Fruit fly (Drosophila melanogaster) ovary, adult (tissue): ENCODE data around the gene CG6409.

Source experiments
- CG17801 ChIP-seq: fragments of 200-800 bp; optimal IDR thresholded peaks from 2 replicates; lab custom pipeline; 2019; ENCODE audit warnings: missing biosample characterization, mild to moderate bottlenecking, missing genetic modification characterization, moderate library complexity; ENCODE audit not compliant: partially characterized antibody

CG6409 gene

DNA sequence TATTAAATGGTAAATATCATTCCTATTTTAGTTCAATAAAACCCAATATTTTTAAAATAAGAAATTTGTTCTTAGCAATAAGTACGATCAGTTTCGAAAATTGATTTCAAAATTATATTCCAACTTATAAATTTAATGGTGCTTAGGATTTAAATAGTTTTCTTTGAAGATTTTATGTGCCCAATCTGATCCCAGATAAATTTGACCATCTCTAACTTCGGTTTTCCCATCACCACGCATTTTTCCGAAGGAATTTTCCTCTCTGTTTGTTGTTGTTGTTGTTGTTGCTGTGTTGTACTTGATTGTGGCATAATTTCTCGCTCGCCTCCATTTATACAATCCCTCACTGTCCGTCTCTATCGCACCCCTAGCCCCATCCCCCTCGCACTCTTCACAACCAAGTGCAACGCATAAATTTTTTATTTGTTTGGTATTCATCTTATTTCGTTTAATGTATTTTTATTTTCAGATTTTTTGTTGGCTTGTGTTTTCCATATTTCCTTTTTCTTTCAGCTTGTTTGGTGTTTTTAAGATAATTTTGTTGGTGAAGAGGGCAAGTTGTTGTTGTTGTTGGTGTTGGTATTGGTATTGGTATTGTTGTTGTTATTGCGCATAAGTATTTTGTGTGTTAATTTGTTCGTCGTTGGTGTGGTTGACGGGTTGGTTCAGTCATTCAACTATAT lies 32.4 kb downstream of the CG6409 start:
- TF ChIP-seq CG17801 (GFP tag; lab: Kevin White, UChicago) = no peak

DNA sequence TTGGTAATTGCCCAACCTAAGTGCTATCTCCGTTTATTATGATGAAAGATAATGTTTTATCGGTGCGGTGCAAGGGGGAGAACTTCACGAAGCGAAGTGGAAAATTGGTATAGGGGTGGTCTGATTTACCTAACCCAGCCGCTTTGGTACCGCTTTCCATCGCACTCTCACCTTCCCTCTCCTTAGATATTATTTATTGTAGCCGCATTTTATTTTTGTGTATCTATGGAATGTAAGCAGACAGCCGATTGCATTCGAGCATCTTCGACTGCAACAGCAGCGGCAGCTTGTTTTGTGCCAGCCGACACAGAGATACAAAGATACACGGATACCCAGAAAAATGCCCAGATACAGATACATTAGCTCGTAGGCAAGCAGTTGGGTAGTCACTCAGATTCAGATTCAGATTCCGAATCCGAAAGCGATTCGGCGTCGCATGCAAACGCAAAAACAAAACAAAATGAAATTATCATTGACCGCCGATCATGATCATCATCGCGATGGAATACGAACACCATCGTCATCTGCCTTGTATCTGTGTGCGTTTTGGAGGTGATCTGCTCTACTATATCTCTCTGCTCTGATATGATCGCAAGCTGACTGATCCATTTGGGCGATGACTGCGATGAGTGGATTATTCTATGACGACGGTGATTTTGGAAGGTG lies 33.3 kb downstream of the CG6409 start:
- TF ChIP-seq CG17801 (GFP tag; lab: Kevin White, UChicago) = no peak

DNA sequence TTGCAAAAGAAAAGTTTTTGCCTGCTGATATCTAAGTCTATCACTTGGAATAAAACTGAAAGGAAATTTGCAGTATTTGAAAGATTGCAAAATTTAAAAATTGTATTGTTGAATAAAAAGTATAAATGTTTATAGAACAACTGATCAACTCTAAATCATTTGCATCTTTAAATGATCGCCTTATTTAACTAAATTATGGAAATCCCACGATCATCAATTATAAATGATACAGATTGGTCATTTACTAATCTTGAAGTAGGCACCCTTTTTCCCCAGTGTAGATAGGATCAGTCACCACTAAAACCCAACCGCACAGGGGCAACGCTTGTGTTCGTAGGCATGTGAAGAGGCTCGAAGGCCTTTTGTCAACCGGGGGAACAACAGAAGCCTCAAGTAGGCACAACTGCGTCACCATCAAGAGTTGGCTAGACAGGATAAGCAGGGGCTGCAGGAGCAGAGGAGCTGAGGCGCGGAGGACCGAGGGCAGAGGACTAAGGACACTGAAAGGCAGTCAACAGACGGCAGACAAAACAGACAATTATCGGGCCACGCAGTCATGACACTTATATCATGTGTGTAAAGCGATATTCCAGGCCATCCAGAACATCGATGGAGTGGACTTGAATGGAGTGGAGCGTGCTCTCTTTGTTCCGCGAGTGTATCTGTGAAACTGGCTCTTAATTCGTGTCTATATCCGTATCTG lies 34.2 kb downstream of the CG6409 start:
- no peak for TF ChIP-seq CG17801 (GFP tag; lab: Kevin White, UChicago)

DNA sequence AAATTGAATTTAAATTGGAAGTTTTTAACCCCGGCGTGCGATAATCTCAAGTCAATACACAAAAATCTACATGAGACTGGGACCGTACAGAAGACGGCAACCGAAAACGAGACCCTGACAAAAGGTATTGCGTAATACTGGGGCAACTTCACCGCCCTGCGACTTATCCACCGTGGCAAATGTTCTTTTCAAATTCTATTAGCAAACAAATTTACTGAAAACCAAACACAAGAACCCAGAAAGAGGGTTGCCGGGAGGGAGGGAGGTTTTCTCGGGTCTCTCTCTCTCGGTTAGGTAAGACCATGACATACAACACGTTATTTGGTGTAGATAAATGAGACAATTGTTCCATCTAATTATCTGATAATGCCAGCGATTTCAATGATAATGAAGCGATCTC lies 36.4 kb downstream of the CG6409 start:
- no peak for TF ChIP-seq CG17801 (GFP tag; lab: Kevin White, UChicago)

DNA sequence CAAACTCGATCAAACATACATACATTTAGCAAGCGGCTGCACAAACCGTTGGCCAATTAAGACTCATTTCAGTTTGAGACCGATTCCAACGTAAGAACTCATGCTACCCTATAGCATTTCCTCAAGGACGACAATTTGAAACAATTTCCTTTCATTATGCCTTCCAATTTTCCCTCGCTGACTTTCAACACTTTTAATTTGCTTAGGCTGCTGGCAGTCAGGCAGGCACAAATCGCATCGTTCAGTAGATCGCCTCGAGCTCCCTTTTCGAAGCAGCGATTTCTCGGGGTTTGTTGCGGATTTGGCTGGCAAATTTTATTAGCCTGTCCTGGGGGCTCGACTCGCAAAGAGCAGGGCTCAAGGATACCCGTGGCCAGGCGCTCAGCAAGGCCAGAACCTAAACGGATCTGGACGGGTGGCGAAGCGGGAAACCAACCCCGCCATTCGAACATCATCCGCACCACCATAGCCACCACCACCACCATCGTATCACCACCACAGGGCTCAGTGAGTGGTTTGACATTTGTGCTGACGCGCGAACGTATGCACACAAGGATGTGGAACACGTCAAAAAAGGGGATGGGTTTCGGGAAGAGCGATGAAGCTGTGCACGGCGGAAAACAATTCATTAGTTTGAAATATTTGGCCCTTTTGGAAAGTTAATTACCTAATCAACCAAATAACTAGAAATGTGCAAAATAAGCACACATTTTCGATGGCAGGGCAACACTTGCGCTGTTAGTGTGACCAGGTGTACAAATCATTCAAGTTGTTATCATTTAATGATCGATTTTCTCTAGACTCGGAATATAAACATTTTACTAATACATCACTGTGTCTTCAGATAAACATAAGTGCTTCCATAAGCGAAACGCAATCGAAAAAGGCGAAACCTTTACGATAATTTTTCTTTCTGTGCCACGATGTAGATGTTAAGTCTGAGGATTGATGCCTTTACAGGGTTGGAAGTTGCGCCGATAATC lies 37.3 kb downstream of the CG6409 start:
- no peak for TF ChIP-seq CG17801 (GFP tag; lab: Kevin White, UChicago)

DNA sequence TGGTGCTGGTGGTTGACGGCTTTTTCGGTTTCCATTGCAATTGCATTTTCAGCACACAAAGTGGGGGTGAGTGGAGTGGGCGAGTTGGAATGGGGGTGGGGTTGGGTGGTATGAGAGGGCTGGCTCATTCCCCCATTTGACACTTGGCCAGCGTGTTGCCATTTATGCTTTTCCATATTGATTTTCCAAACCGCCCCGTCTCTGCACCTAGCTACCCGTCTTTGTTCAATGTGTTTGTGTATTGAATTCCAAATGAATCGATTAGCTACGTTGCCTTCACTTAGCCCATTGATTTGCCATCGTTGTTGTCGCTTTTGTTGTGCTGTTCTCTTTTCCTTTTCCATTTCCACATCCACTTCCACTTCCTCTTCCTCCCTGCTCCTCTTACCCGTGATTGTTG lies 38.5 kb downstream of the CG6409 start:
- no peak for TF ChIP-seq CG17801 (GFP tag; lab: Kevin White, UChicago)

DNA sequence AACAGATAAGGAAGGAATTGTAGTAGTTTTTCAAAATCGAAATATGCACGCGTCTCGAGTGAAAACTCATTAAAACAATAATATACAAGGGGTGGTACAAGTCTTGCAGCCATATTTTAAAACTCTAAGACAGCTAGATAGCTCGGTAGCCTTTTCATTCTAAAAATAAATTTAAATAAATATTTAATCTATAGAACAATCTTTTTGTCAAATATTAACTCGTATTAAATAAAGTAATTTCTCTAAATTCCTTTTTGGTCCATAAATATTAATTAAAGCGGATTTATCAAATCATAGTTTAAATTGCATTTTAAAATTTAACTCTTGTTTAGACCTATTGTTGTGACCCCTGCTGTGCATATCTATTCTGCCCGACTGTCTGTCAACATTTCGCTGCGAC lies 38.9 kb downstream of the CG6409 start:
- TF ChIP-seq CG17801 (GFP tag; lab: Kevin White, UChicago) = no peak

DNA sequence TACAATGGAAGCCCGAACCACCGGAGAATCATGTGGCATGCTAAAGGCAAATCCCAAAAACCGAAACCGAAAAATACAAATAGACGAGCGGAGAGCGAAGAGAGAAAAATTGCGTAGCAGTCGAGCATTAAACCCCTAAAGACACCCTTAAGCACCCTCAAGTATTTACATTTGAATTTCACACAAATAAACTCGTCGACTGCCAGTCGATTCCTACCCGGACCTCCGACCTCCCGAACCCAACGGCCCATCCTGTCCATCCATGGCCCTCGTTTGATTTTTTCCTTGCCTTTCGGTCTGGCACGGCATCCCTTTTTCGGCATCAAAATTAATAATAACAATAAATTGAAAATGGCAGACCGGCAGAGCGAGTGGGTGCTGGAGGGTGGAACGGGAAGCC lies 39.4 kb downstream of the CG6409 start:
- TF ChIP-seq CG17801 (GFP tag; lab: Kevin White, UChicago) = no peak

DNA sequence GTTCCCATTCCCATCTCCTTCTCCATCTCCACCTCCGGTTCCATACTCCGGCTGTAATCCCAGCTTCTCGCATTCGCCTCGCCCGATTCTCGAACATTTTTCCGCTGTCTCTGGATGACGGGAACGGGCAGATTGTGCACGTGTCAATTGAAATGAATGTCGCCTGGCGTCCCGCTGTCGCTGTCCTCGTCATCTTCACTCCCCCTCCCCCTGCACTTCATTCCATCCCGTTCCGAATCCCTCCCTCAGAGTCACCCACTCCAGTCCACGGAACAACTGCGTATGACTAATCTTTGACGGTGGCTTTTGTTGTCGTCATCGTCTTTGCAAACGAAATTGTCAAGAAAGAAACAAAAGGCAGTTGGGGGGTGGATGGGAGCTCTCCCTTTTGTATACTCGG lies 40.3 kb downstream of the CG6409 start:
- TF ChIP-seq CG17801 (GFP tag; lab: Kevin White, UChicago) = no peak

DNA sequence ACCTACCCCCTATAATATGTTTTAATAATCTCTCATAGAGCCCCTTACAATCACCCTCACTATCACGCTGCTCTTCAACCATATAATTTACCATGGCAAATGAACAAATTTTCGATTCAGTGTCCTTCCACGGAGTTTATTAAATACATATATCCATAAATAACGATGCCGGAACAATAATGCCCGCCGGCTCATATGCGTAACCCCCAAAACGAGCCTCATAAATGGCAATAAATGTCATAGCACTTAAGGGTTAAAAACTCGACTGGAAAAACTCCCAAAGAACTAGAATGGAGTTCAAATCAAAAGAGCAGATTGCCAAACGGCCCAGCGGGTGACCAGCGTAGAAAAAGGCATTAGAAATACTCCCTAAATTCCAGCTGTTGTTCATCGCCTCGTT lies 41.3 kb downstream of the CG6409 start:
- TF ChIP-seq CG17801 (GFP tag; lab: Kevin White, UChicago) = no peak

DNA sequence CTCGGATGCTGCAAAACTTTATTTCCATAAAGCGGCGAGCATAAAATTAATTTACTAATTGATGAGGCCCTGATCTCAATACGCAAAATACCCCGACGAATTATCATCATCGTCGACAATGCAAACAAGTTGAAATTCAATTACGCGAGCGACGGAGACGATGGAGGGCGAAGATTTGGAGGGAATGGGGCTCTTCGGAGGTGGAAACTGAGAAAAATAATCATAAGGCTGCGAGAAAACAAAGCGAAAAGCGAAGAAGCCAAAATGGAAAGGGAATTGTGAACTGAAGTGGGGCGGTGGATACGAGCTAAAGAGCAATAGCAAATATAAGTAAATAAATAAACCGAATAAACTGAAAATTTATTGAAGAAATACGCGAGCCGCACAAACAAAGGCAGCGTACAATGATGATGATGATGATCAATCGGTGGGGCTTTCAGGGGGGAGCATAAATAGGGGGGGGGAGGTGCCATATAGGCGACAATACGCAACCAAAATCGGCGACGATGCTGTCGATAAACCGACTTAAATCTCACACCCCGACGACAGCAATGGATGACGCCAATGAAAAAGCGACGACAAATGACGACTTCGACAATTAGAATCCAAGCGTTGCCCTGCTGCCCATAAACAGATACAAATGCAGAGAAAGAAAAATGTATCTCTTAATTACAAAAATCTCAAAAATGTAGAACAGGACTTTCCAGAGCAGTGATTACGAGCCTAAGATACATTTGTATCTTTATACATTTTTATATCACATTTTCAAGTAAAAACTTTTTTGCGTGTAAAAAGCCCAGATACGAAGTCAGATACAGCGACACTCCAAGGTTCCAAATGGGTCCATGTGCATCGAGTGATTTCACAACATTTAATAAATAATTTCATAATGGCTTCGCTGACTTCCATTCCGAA lies 44.1 kb downstream of the CG6409 start:
- no peak for TF ChIP-seq CG17801 (GFP tag; lab: Kevin White, UChicago)

DNA sequence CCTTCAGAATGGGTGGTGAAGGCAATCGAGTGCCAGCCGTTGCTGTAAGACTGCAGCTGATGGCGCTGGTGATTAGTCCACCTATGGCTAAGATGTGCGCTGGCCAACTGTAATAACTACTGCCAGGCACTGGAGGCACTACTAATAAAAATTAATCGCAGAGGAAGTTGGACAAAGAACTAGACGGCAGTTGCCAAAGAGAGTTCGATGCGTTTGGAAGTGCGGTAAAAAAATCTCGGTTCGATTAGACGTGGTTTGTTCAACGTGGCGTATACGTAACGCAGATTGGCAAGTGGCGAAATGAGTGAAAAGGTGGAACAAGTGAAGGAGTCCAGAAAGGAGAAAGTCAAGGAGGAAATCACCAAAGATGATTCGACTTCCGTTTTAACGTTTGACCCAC lies 47.0 kb downstream of the CG6409 start, which contains the start of gene tna:
TSS of gene tna (plus strand) at position 301 of the 400 bp plus-strand sequence.
- TF ChIP-seq CG17801 (GFP tag; lab: Kevin White, UChicago) = no peak

DNA sequence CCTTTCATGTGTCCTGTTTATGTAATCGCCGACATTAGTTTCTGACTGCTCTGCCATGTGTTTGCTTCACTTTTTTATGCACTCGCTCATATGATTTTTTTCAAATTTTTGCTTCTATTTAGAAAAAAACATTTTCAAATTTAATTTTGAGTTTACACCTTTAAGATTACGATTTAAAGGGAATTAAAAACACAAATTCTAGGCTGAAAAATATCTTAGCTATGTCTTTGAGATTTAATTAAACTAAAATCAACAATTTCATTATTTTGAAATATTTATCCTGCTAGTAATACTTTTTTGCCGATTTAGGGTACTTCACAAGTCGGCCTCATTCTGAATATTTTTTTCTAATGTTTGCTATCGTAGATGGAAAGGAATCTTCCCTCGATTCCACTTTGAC lies 49.0 kb downstream of the CG6409 start:
- no peak for TF ChIP-seq CG17801 (GFP tag; lab: Kevin White, UChicago)
